Worm (Caenorhabditis elegans) whole organism, L2 larva: ENCODE results near the gene F58F9.6.

Experiments
- aly-2 ChIP-seq: fragments of 150-350 bp; optimal IDR thresholded peaks from 2 replicates; lab custom pipeline; 2014; ENCODE audit warnings: missing biosample characterization, missing genetic modification characterization
- ceh-82 ChIP-seq: fragments of 150-350 bp; optimal IDR thresholded peaks from 2 replicates; lab custom pipeline; 2014; ENCODE audit warnings: missing biosample characterization, missing genetic modification characterization
- lin-13 ChIP-seq: fragments of 150-350 bp; optimal IDR thresholded peaks from 2 replicates; lab custom pipeline; 2014; ENCODE audit warnings: missing biosample characterization, missing genetic modification reagents, missing genetic modification characterization
- lsy-2 ChIP-seq, 2 experiments: fragments of 150-350 bp in 1 of 2; sonication (generic microtip) in 1 of 2; optimal IDR thresholded peaks; 2 replicates each; lab custom pipeline; 2014 to 2017; ENCODE audit warnings: missing biosample characterization in 2 of 2, missing genetic modification characterization in 2 of 2
- nhr-11 ChIP-seq: fragments of 150-350 bp; optimal IDR thresholded peaks from 2 replicates; lab custom pipeline; 2014; ENCODE audit warnings: missing biosample characterization, missing genetic modification characterization
- unc-62 ChIP-seq: fragments of 150-350 bp; optimal IDR thresholded peaks from 2 replicates; lab custom pipeline; 2014; ENCODE audit warnings: missing biosample characterization, missing genetic modification reagents, missing genetic modification characterization
- zag-1 ChIP-seq: fragments of 150-350 bp; optimal IDR thresholded peaks from 2 replicates; lab custom pipeline; 2014; ENCODE audit warnings: missing biosample characterization, missing genetic modification characterization

DNA sequence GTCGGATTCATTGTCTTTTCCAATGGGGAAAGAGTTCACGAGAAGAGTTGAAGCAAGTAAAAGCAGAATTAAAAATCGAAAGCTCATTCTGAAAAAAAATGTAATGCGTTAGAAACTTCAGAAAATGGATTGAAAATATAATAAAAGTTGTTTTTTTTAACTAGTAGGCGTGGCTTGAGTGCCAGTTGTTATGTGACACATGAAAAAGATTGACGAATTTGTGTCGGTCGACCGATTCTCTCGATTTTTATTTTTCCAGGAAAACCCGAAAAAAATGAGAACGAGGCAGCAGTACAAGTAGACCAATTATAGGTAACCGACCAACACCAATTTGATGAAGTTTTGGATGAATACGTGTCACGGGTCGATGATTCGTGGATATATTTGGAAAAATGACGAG, 22.3 kb upstream of the F58F9.6 start, which contains the start of gene nlp-16:
- TF ChIP-seq lin-13 (GFP tag; lab: Kevin White, UChicago) (no peak), ceh-82 (no peak), lsy-2 (tag; optimal IDR thresholded peaks at IDR 0.05; lab: Kevin White, UChicago) (no peak), zag-1 (tag; lab: Kevin White, UChicago) (no peak), aly-2 (tag; lab: Kevin White, UChicago) (no peak), nhr-11 (no peak), unc-62 (GFP tag; lab: Kevin White, UChicago) (no peak)
